Worm (Caenorhabditis elegans): ENCODE results near the gene C44C10.7.

C44C10.7 gene

DNA sequence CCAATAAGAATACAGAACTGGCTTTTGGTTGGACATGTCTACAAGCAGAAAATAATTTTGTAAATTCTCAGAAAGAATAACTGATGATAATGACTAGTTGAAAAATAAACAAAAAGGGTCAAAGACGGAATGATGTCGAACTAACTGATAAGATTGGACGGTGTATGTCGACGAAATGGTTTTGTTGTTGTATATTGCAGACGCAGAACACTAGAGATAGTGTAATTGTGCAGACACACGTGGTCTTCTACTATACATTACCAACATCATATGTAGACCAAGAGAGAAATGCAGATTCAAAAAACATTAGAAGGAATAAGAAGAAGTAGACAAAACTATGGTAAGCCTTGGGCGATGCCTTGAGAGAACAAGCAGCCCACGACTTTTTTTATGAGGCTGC is 39.7 kb upstream of the C44C10.7 start, which contains the start of the genes gst-42 and D1053.2 (continued):
- no peak for TF ChIP-seq zag-1 (tag; optimal IDR thresholded peaks at IDR 0.05)
- TF ChIP-seq attf-4 (tag; optimal IDR thresholded peaks at IDR 0.05) = no peak
- no peak for TF ChIP-seq lin-29 (GFP tag; IDR thresholded peaks at IDR 0.05)
- TF ChIP-seq php-3 (GFP tag; IDR thresholded peaks at IDR 0.05) = peak; percentile 77
- no peak for TF ChIP-seq nhr-41 (GFP tag; IDR thresholded peaks at IDR 0.05)
- no peak for TF ChIP-seq madf-5 (GFP tag; IDR thresholded peaks at IDR 0.05)
- TF ChIP-seq mep-1 (tag; optimal IDR thresholded peaks at IDR 0.05) = peak; percentile 54
- TF ChIP-seq Y105C5A.15 (GFP tag; IDR thresholded peaks at IDR 0.05) = no peak
- TF ChIP-seq ztf-7 (tag; optimal IDR thresholded peaks at IDR 0.05) = peak; percentile 33
- TF ChIP-seq Y75B8A.6 (GFP tag; IDR thresholded peaks at IDR 0.05) = no peak
- TF ChIP-seq mdl-1 (tag; optimal IDR thresholded peaks at IDR 0.05) = peak; percentile 64 to 95
- TF ChIP-seq unc-62 (GFP tag; optimal IDR thresholded peaks at IDR 0.05 in 1 of 2) = peak in 1 of 2 experiments; percentile 40
- TF ChIP-seq unc-62 (tag; optimal IDR thresholded peaks at IDR 0.05) = no peak
- no peak for TF ChIP-seq vab-7 (GFP tag; IDR thresholded peaks at IDR 0.05)
- TF ChIP-seq hlh-11 (tag; optimal IDR thresholded peaks at IDR 0.05) = peak; percentile 93
- TF ChIP-seq dmd-6 (GFP tag; IDR thresholded peaks at IDR 0.05) = peak; percentile 95
- TF ChIP-seq ctbp-1 (GFP tag; IDR thresholded peaks at IDR 0.05) = no peak
- no peak for TF ChIP-seq ZK546.5 (tag; optimal IDR thresholded peaks at IDR 0.05)
- no peak for TF ChIP-seq daf-8 (GFP tag; IDR thresholded peaks at IDR 0.05)
- TF ChIP-seq lin-1 (GFP tag; IDR thresholded peaks at IDR 0.05) = peak; percentile 53; the same call in 1 of the 2 replicates
- TF ChIP-seq arid-1 (GFP tag; conservative IDR thresholded peaks at IDR 0.05) = no peak
- TF ChIP-seq nhr-102 (tag; optimal IDR thresholded peaks at IDR 0.05) = peak; percentile 78
- TF ChIP-seq ceh-32 (tag; optimal IDR thresholded peaks at IDR 0.05; ENCODE audit: poor library complexity) = no peak
- TF ChIP-seq snpc-1.2 (GFP tag; IDR thresholded peaks at IDR 0.05) = no peak
- TF ChIP-seq nhr-25 (tag; optimal IDR thresholded peaks at IDR 0.05; ENCODE audit: borderline replicate concordance, insufficient read depth) = no peak
- peak in 1 of 2 experiments; percentile 42 for TF ChIP-seq lsy-2 (tag; optimal IDR thresholded peaks at IDR 0.05)
- no peak for TF ChIP-seq daf-19 (GFP tag; conservative IDR thresholded peaks at IDR 0.05)
- TF ChIP-seq fos-1 (tag; optimal IDR thresholded peaks at IDR 0.05) = no peak
- TF ChIP-seq duxl-1 (tag; optimal IDR thresholded peaks at IDR 0.05; ENCODE audit: poor library complexity) = no peak
- TF ChIP-seq madf-9 (GFP tag; conservative IDR thresholded peaks at IDR 0.05) = no peak
- TF ChIP-seq set-16 (GFP tag; IDR thresholded peaks at IDR 0.05) = no peak
- TF ChIP-seq dpl-1 (GFP tag; optimal IDR thresholded peaks at IDR 0.05) = no peak
- TF ChIP-seq ceh-44 (GFP tag; IDR thresholded peaks at IDR 0.05) = no peak
- TF ChIP-seq spr-3 (GFP tag; optimal IDR thresholded peaks at IDR 0.05) = no peak
- no peak for TF ChIP-seq rbr-2 (tag; optimal IDR thresholded peaks at IDR 0.05)
- TF ChIP-seq daf-16 (GFP tag; optimal IDR thresholded peaks at IDR 0.05) = peak in 1 of 2 experiments; percentile 9
- peak; percentile 99 for TF ChIP-seq daf-16 (tag; optimal IDR thresholded peaks at IDR 0.05)
- TF ChIP-seq lin-15B (tag; optimal IDR thresholded peaks at IDR 0.05) = no peak
- no peak for TF ChIP-seq egl-43 (GFP tag; IDR thresholded peaks at IDR 0.05)
- no peak for TF ChIP-seq dmd-9 (GFP tag; IDR thresholded peaks at IDR 0.05)
- no peak for TF ChIP-seq Y48G9A.11 (GFP tag; IDR thresholded peaks at IDR 0.05)
- no peak for TF ChIP-seq F49E8.2 (tag; optimal IDR thresholded peaks at IDR 0.05; ENCODE audit: borderline replicate concordance)
- TF ChIP-seq ceh-62 (tag; optimal IDR thresholded peaks at IDR 0.05) = no peak
- no peak for TF ChIP-seq zip-11 (GFP tag; IDR thresholded peaks at IDR 0.05)
- TF ChIP-seq T20F7.1 (GFP tag; optimal IDR thresholded peaks at IDR 0.05) = peak; percentile 26
- TF ChIP-seq F10B5.3 (tag; optimal IDR thresholded peaks at IDR 0.05) = no peak
- TF ChIP-seq nhr-10 (tag; optimal IDR thresholded peaks at IDR 0.05) = peak; percentile 62
- peak; percentile 99 for TF ChIP-seq mxl-3 (GFP tag; optimal IDR thresholded peaks at IDR 0.05)
- no peak for TF ChIP-seq mdt-29 (GFP tag; IDR thresholded peaks at IDR 0.05)
- peak; percentile 56 for TF ChIP-seq nhr-6 (tag; optimal IDR thresholded peaks at IDR 0.05)
- TF ChIP-seq zfp-2 (tag; optimal IDR thresholded peaks at IDR 0.05) = no peak
- peak; percentile 96 for TF ChIP-seq nhr-28 (tag; optimal IDR thresholded peaks at IDR 0.05)
